Worm (Caenorhabditis elegans): ENCODE data around the gene gbb-1.

DNA sequence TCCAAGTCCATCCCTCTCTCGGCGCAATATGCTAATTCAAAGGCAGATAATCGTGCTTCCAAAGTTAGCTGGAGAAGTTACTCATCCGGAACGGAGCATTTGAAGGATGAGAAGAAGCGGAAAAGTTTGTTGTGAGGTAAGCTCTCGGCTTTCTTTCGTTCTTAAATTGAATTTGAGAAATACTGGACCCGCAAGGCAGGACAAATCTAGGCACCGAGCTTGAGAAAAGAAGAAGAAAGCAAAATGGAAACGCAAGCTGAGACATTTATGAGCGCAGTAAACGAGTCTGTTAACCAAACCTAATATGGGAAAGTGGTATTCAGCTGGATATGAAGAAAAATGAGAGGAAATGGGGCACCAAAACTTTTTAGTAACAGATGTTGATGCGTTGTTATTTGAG is 31.8 kb upstream of the gbb-1 start:
- TF ChIP-seq ztf-23 (GFP tag; IDR thresholded peaks at IDR 0.05): no peak
- no peak for TF ChIP-seq ztf-29 (GFP tag; IDR thresholded peaks at IDR 0.05)
- no peak for TF ChIP-seq cog-1 (tag; optimal IDR thresholded peaks at IDR 0.05)
- TF ChIP-seq klf-2 (GFP tag; conservative IDR thresholded peaks at IDR 0.05): no peak
- no peak for TF ChIP-seq flt-1 (GFP tag; IDR thresholded peaks at IDR 0.05)
- TF ChIP-seq T22C8.4 (GFP tag; IDR thresholded peaks at IDR 0.05): no peak
- TF ChIP-seq ref-1 (GFP tag; conservative IDR thresholded peaks at IDR 0.05): no peak
- TF ChIP-seq tab-1 (GFP tag; IDR thresholded peaks at IDR 0.05): no peak

All from whole organism, midembryonic.